Worm (Caenorhabditis elegans) whole organism, L1 larva: ENCODE results near the gene ZK563.2.

ENCODE experiments used
- C16A3.4 ChIP-seq: fragments of 150-350 bp; optimal IDR thresholded peaks from 2 replicates; lab custom pipeline; 2014; ENCODE audit warnings: missing biosample characterization, missing genetic modification characterization
- alr-1 ChIP-seq: fragments of 200-800 bp; sonication (Bioruptor generic); optimal IDR thresholded peaks from 2 replicates; lab custom pipeline; 2018; ENCODE audit warnings: borderline replicate concordance, mild to moderate bottlenecking, missing genetic modification characterization, missing compliant biosample characterization
- blmp-1 ChIP-seq: fragments of 150-350 bp; optimal IDR thresholded peaks from 2 replicates; lab custom pipeline; 2014; ENCODE audit warnings: missing biosample characterization, missing genetic modification characterization
- ceh-8 ChIP-seq: fragments of 200-800 bp; sonication (Bioruptor generic); optimal IDR thresholded peaks from 2 replicates; lab custom pipeline; 2018; ENCODE audit warnings: mild to moderate bottlenecking, missing genetic modification characterization, moderate library complexity, missing compliant biosample characterization
- ceh-82 ChIP-seq, 3 experiments: fragments of 150-350 bp in 1 of 3; sonication (generic microtip) in 2 of 3; optimal IDR thresholded peaks; 2 replicates each; lab custom pipeline; 2014 to 2017; ENCODE audit warnings: missing biosample characterization in 3 of 3, missing genetic modification characterization in 3 of 3
- ces-1 ChIP-seq: fragments of 150-350 bp; optimal IDR thresholded peaks from 2 replicates; lab custom pipeline; 2014; ENCODE audit warnings: missing biosample characterization, missing genetic modification reagents, missing genetic modification characterization
- dpl-1 ChIP-seq, 3 experiments: fragments of 150-350 bp in 2 of 3; sonication (generic microtip) in 1 of 3; optimal IDR thresholded peaks; 2 replicates each; lab custom pipeline; 2014 to 2017; ENCODE audit warnings: missing biosample characterization in 3 of 3, missing genetic modification characterization in 3 of 3, missing genetic modification reagents in 3 of 3
- dsc-1 ChIP-seq: sonication (generic microtip); optimal IDR thresholded peaks from 2 replicates; lab custom pipeline; 2016; ENCODE audit warnings: mild to moderate bottlenecking, missing genetic modification characterization, missing compliant biosample characterization
- egl-27 ChIP-seq, 2 experiments: fragments of 150-350 bp in 1 of 2; sonication (generic microtip); optimal IDR thresholded peaks; 3 replicates each; lab custom pipeline; 2017 to 2018; ENCODE audit warnings: missing biosample characterization in 2 of 2, missing genetic modification characterization in 2 of 2, missing genetic modification reagents in 2 of 2
- elt-2 ChIP-seq: sonication (generic microtip); optimal IDR thresholded peaks from 2 replicates; lab custom pipeline; 2016; ENCODE audit warnings: missing genetic modification characterization, mild to moderate bottlenecking, inconsistent platforms, missing compliant biosample characterization, missing genetic modification reagents
- ets-5 ChIP-seq: fragments of 200-800 bp; sonication (Bioruptor generic); IDR thresholded peaks from 2 replicates; pipeline ENCODE4 v1.3.6; 2022; ENCODE audit warnings: missing genetic modification characterization, missing compliant biosample characterization
- fkh-8 ChIP-seq: sonication (generic microtip); optimal IDR thresholded peaks from 2 replicates; lab custom pipeline; 2016; ENCODE audit warnings: mild to moderate bottlenecking, missing genetic modification characterization, missing compliant biosample characterization
- grh-1 ChIP-seq: fragments of 200-800 bp; sonication (Bioruptor generic); IDR thresholded peaks from 2 replicates; pipeline ENCODE4 v1.3.6; 2022; ENCODE audit warnings: missing genetic modification reagents, missing genetic modification characterization, missing compliant biosample characterization
- hlh-4 ChIP-seq: sonication (generic microtip); optimal IDR thresholded peaks from 2 replicates; lab custom pipeline; 2016; ENCODE audit warnings: mild to moderate bottlenecking, missing genetic modification characterization, missing compliant biosample characterization
- hpl-2 ChIP-seq: fragments of 150-350 bp; optimal IDR thresholded peaks from 2 replicates; lab custom pipeline; 2014; ENCODE audit warnings: missing biosample characterization, missing genetic modification reagents, missing genetic modification characterization
- irx-1 ChIP-seq: sonication (generic microtip); optimal IDR thresholded peaks from 2 replicates; lab custom pipeline; 2016; ENCODE audit warnings: missing genetic modification characterization, missing compliant biosample characterization
- lin-13 ChIP-seq: fragments of 150-350 bp; optimal IDR thresholded peaks from 2 replicates; lab custom pipeline; 2014; ENCODE audit warnings: missing biosample characterization, missing genetic modification reagents, missing genetic modification characterization
- lin-14 ChIP-seq: fragments of 200-800 bp; sonication (Bioruptor generic); optimal IDR thresholded peaks from 2 replicates; lab custom pipeline; 2018; ENCODE audit warnings: mild to moderate bottlenecking, missing genetic modification characterization, moderate library complexity, missing compliant biosample characterization
- lin-15B ChIP-seq: fragments of 150-350 bp; sonication (generic microtip); optimal IDR thresholded peaks from 3 replicates; lab custom pipeline; 2014; ENCODE audit warnings: missing biosample characterization, missing genetic modification characterization
- lin-39 ChIP-seq: fragments of 150-350 bp; optimal IDR thresholded peaks from 2 replicates; lab custom pipeline; 2014; ENCODE audit warnings: missing biosample characterization, missing genetic modification reagents, missing genetic modification characterization
- lir-3 ChIP-seq: sonication (generic microtip); optimal IDR thresholded peaks from 2 replicates; lab custom pipeline; 2016; ENCODE audit warnings: mild to moderate bottlenecking, missing genetic modification characterization, moderate library complexity, missing compliant biosample characterization; ENCODE audit not compliant: poor library complexity
- lsy-2 ChIP-seq, 2 experiments: fragments of 150-350 bp; optimal IDR thresholded peaks; 2 replicates each; lab custom pipeline; 2014; ENCODE audit warnings: missing biosample characterization in 2 of 2, missing genetic modification characterization in 2 of 2
- mep-1 ChIP-seq: fragments of 150-350 bp; optimal IDR thresholded peaks from 2 replicates; lab custom pipeline; 2014; ENCODE audit warnings: missing biosample characterization, missing genetic modification characterization
- nhr-11 ChIP-seq: fragments of 150-350 bp; optimal IDR thresholded peaks from 2 replicates; lab custom pipeline; 2014; ENCODE audit warnings: missing biosample characterization, missing genetic modification characterization
- nhr-12 ChIP-seq: sonication (generic microtip); optimal IDR thresholded peaks from 2 replicates; lab custom pipeline; 2017; ENCODE audit warnings: missing biosample characterization, missing genetic modification characterization
- nhr-20 ChIP-seq: sonication (generic microtip); optimal IDR thresholded peaks from 2 replicates; lab custom pipeline; 2016; ENCODE audit warnings: mild to moderate bottlenecking, missing genetic modification characterization, missing compliant biosample characterization
- nhr-28 ChIP-seq: fragments of 150-350 bp; optimal IDR thresholded peaks from 2 replicates; lab custom pipeline; 2014; ENCODE audit warnings: missing biosample characterization, missing genetic modification characterization
- nhr-77 ChIP-seq: fragments of 150-350 bp; optimal IDR thresholded peaks from 2 replicates; lab custom pipeline; 2014; ENCODE audit warnings: missing biosample characterization, missing genetic modification characterization
- nhr-85 ChIP-seq: sonication (generic microtip); peaks from one replicate; lab custom pipeline; 2016; ENCODE audit warnings: missing genetic modification characterization, inconsistent platforms, missing compliant biosample characterization
- nhr-90 ChIP-seq: sonication (generic microtip); optimal IDR thresholded peaks from 2 replicates; lab custom pipeline; 2016; ENCODE audit warnings: mild to moderate bottlenecking, missing genetic modification characterization, missing compliant biosample characterization; ENCODE audit not compliant: poor library complexity
- pag-3 ChIP-seq: sonication (generic microtip); optimal IDR thresholded peaks from 2 replicates; lab custom pipeline; 2017; ENCODE audit warnings: missing genetic modification characterization, mild to moderate bottlenecking, missing compliant biosample characterization, antibody characterized with exemption, borderline replicate concordance; ENCODE audit not compliant: insufficient read depth
- pax-3 ChIP-seq: fragments of 200-800 bp; sonication (Bioruptor generic); optimal IDR thresholded peaks from 2 replicates; lab custom pipeline; 2018; ENCODE audit warnings: mild to moderate bottlenecking, missing genetic modification characterization, moderate library complexity, missing compliant biosample characterization
- pqm-1 ChIP-seq: sonication (generic microtip); optimal IDR thresholded peaks from 3 replicates; lab custom pipeline; 2017; ENCODE audit warnings: missing biosample characterization, missing genetic modification characterization
- rnt-1 ChIP-seq: sonication (generic microtip); optimal IDR thresholded peaks from 2 replicates; lab custom pipeline; 2016; ENCODE audit warnings: mild to moderate bottlenecking, missing genetic modification characterization, moderate library complexity, missing compliant biosample characterization
- sox-4 ChIP-seq: sonication (generic microtip); optimal IDR thresholded peaks from 2 replicates; lab custom pipeline; 2016; ENCODE audit warnings: missing genetic modification characterization, missing compliant biosample characterization
- sup-37 ChIP-seq: fragments of 200-800 bp; sonication (Bioruptor generic); optimal IDR thresholded peaks from 2 replicates; lab custom pipeline; 2018; ENCODE audit warnings: mild to moderate bottlenecking, missing genetic modification characterization, missing compliant biosample characterization
- swsn-7 ChIP-seq: sonication (generic microtip); optimal IDR thresholded peaks from 2 replicates; lab custom pipeline; 2016; ENCODE audit warnings: missing genetic modification characterization, missing compliant biosample characterization
- tbx-2 ChIP-seq: sonication (generic microtip); optimal IDR thresholded peaks from 2 replicates; lab custom pipeline; 2016; ENCODE audit warnings: missing genetic modification characterization, missing compliant biosample characterization
- tlp-1 ChIP-seq: fragments of 150-350 bp; optimal IDR thresholded peaks from 2 replicates; lab custom pipeline; 2014; ENCODE audit warnings: missing biosample characterization, missing genetic modification characterization
- unc-30 ChIP-seq: sonication (generic microtip); optimal IDR thresholded peaks from 2 replicates; lab custom pipeline; 2017; ENCODE audit warnings: missing biosample characterization, missing genetic modification characterization
- unc-62 ChIP-seq: fragments of 150-350 bp; optimal IDR thresholded peaks from 2 replicates; lab custom pipeline; 2014; ENCODE audit warnings: missing biosample characterization, missing genetic modification reagents, missing genetic modification characterization
- unc-86 ChIP-seq: sonication (generic microtip); optimal IDR thresholded peaks from 2 replicates; lab custom pipeline; 2016; ENCODE audit warnings: missing genetic modification characterization, missing compliant biosample characterization
- unc-98 ChIP-seq: fragments of 200-800 bp; sonication (Bioruptor generic); IDR thresholded peaks from 2 replicates; pipeline ENCODE4 v1.3.6; 2022; ENCODE audit warnings: missing genetic modification characterization, missing compliant biosample characterization
- vab-15 ChIP-seq: sonication (generic microtip); optimal IDR thresholded peaks from 2 replicates; lab custom pipeline; 2017; ENCODE audit warnings: missing genotype, mild to moderate bottlenecking, missing genetic modification characterization, missing compliant biosample characterization
- zip-4 ChIP-seq: fragments of 200-800 bp; sonication (Bioruptor generic); optimal IDR thresholded peaks from 2 replicates; lab custom pipeline; 2018; ENCODE audit warnings: mild to moderate bottlenecking, missing genetic modification characterization, moderate library complexity, missing compliant biosample characterization

Gene ZK563.2

ce11 chrX:3379114-3379513 lies 10.4 kb downstream of the ZK563.2 start, which contains the start of gene sorf-1 (continued):
- TF ChIP-seq unc-30 (tag; lab: Kevin White, UChicago): no peak
- TF ChIP-seq ceh-8 (GFP tag; lab: Kevin White, UChicago): no peak
- peak; percentile 30 for TF ChIP-seq C16A3.4 (tag; lab: Kevin White, UChicago)
- TF ChIP-seq nhr-20 (tag; lab: Kevin White, UChicago): peak; percentile 49
- no peak for TF ChIP-seq lin-13 (GFP tag; lab: Kevin White, UChicago)
- TF ChIP-seq lir-3 (tag; lab: Kevin White, UChicago): peak; percentile 77
- TF ChIP-seq blmp-1 (tag; lab: Kevin White, UChicago): peak; percentile 28
- no peak for TF ChIP-seq grh-1 (GFP tag; lab: Robert Waterston, UW)
- TF ChIP-seq lin-39: no peak
- TF ChIP-seq tbx-2 (tag; lab: Kevin White, UChicago): peak; percentile 56
- no peak for TF ChIP-seq pax-3
- no peak for TF ChIP-seq hlh-4 (tag; lab: Kevin White, UChicago)
- no peak for TF ChIP-seq mep-1 (tag; lab: Kevin White, UChicago)
- TF ChIP-seq ets-5 (GFP tag; lab: Robert Waterston, UW): no peak
- peak; percentile 54 for TF ChIP-seq swsn-7 (tag; lab: Kevin White, UChicago)
- no peak for TF ChIP-seq nhr-28
- TF ChIP-seq sup-37: no peak
- peak; percentile 46 for TF ChIP-seq nhr-90
- TF ChIP-seq ces-1 (GFP tag; lab: Kevin White, UChicago): no peak
- TF ChIP-seq pag-3 (tag; lab: Kevin White, UChicago): no peak
- peak; percentile 18 for TF ChIP-seq irx-1 (tag; lab: Kevin White, UChicago)
- TF ChIP-seq alr-1: no peak
- peak; percentile 73 for TF ChIP-seq lin-14 (GFP tag; lab: Kevin White, UChicago)
- TF ChIP-seq fkh-8 (tag; lab: Kevin White, UChicago): peak; percentile 42
- no peak for TF ChIP-seq egl-27 (tag; optimal IDR thresholded peaks at IDR 0.05; lab: Kevin White, UChicago)
- peak; percentile 17 for TF ChIP-seq vab-15 (tag; lab: Kevin White, UChicago)
- TF ChIP-seq nhr-77 (tag; lab: Kevin White, UChicago): no peak
- no peak for TF ChIP-seq lin-15B (tag; lab: Kevin White, UChicago)
- no peak for TF ChIP-seq unc-86 (tag; lab: Kevin White, UChicago)
- peak in 1 of 2 experiments; percentile 23 for TF ChIP-seq lsy-2 (tag; optimal IDR thresholded peaks at IDR 0.05; lab: Kevin White, UChicago)
- no peak for TF ChIP-seq ceh-82 (tag; optimal IDR thresholded peaks at IDR 0.05; lab: Kevin White, UChicago)
- no peak for TF ChIP-seq elt-2
- no peak for TF ChIP-seq unc-62
- TF ChIP-seq nhr-12: no peak
- TF ChIP-seq dpl-1 (GFP tag; optimal IDR thresholded peaks at IDR 0.05; lab: Kevin White, UChicago): peak in 2 of 3 experiments; percentile 22 to 46
- TF ChIP-seq unc-98 (GFP tag; lab: Robert Waterston, UW): no peak
- TF ChIP-seq nhr-11 (tag; lab: Kevin White, UChicago): no peak
- TF ChIP-seq tlp-1 (tag; lab: Kevin White, UChicago): no peak
- TF ChIP-seq sox-4 (tag; lab: Kevin White, UChicago): no peak
- no peak for TF ChIP-seq pqm-1 (tag; lab: Kevin White, UChicago)
- TF ChIP-seq zip-4 (GFP tag; lab: Kevin White, UChicago): no peak
- TF ChIP-seq hpl-2: no peak

- TF ChIP-seq nhr-20 (tag; lab: Kevin White, UChicago): no peak
- no peak for TF ChIP-seq rnt-1 (tag; lab: Kevin White, UChicago)
- no peak for TF ChIP-seq dsc-1 (tag; lab: Kevin White, UChicago)
- peak; percentile 43 for TF ChIP-seq nhr-85 (tag; lab: Kevin White, UChicago)
These were observed 11.4 kb downstream of the ZK563.2 start, which contains the start of gene ZK563.7 for ce11 chrX:3380167-3380566. TSS of gene ZK563.7 (plus strand) at chrX:3380467.
